Fruit fly (Drosophila melanogaster) whole organism, embryonic: ENCODE data around the gene Vav.
A peak's percentile ranks its signal among the peaks of the same experiment; 100 is the strongest.

Source experiments
- Ada2b ChIP-seq: fragments of 200-800 bp; sonication (Bioruptor generic); IDR thresholded peaks from 2 replicates; pipeline ENCODE4 v1.3.6; 2022; ENCODE audit warnings: missing biosample characterization, missing genetic modification characterization
- Atf6 ChIP-seq: fragments of 200-800 bp; sonication (Bioruptor generic); IDR thresholded peaks from 2 replicates; pipeline ENCODE4 v1.3.6; 2022; ENCODE audit warnings: missing biosample characterization, missing genetic modification characterization
- Bdp1 ChIP-seq: fragments of 200-800 bp; sonication (Bioruptor generic); optimal IDR thresholded peaks from 3 replicates; lab custom pipeline; 2016; ENCODE audit warnings: missing biosample characterization, missing genetic modification characterization
- CG10654 ChIP-seq: fragments of 200-800 bp; sonication (Bioruptor generic); optimal IDR thresholded peaks from 2 replicates; lab custom pipeline; 2016; ENCODE audit warnings: missing biosample characterization, missing genetic modification characterization
- CG11456 ChIP-seq: fragments of 200-800 bp; sonication (Bioruptor generic); IDR thresholded peaks from 3 replicates; pipeline ENCODE4 v1.3.6; 2022; ENCODE audit warnings: missing biosample characterization, missing genetic modification characterization
- CG11696 ChIP-seq: fragments of 200-800 bp; sonication (Bioruptor generic); IDR thresholded peaks from 2 replicates; pipeline ENCODE4 v1.3.6; 2022; ENCODE audit warnings: missing biosample characterization, missing genetic modification characterization
- CG13894 ChIP-seq: fragments of 200-800 bp; sonication (Bioruptor generic); optimal IDR thresholded peaks from 3 replicates; lab custom pipeline; 2018; ENCODE audit warnings: missing biosample characterization, mild to moderate bottlenecking, missing genetic modification characterization, moderate library complexity
- CG14050 ChIP-seq: fragments of 200-800 bp; sonication (Bioruptor generic); IDR thresholded peaks from 3 replicates; pipeline ENCODE4 v1.3.6; 2022; ENCODE audit warnings: missing biosample characterization, missing genetic modification characterization
- CG14965 ChIP-seq: fragments of 200-800 bp; sonication (Bioruptor generic); optimal IDR thresholded peaks from 2 replicates; lab custom pipeline; 2016; ENCODE audit warnings: missing biosample characterization, missing genetic modification characterization, borderline replicate concordance
- CG15073 ChIP-seq: fragments of 200-800 bp; sonication (Bioruptor generic); optimal IDR thresholded peaks from 2 replicates; lab custom pipeline; 2016; ENCODE audit warnings: missing biosample characterization, missing genetic modification characterization
- CG15269 ChIP-seq: fragments of 200-800 bp; sonication (Bioruptor generic); optimal IDR thresholded peaks from 2 replicates; lab custom pipeline; 2018; ENCODE audit warnings: missing biosample characterization, mild to moderate bottlenecking, missing genetic modification characterization, moderate library complexity
- CG16813 ChIP-seq: fragments of 200-800 bp; sonication (Bioruptor generic); IDR thresholded peaks from 3 replicates; pipeline ENCODE4 v1.3.6; 2022; ENCODE audit warnings: missing biosample characterization, missing genetic modification characterization; ENCODE audit not compliant: partially characterized antibody
- CG18476 ChIP-seq: fragments of 200-800 bp; sonication (Bioruptor generic); optimal IDR thresholded peaks from 2 replicates; lab custom pipeline; 2016; ENCODE audit warnings: missing biosample characterization, mild to moderate bottlenecking, missing genetic modification characterization
- CG18599 ChIP-seq: fragments of 200-800 bp; sonication (Bioruptor generic); optimal IDR thresholded peaks from 3 replicates; lab custom pipeline; 2017; ENCODE audit warnings: missing biosample characterization, missing genetic modification characterization, mild to moderate bottlenecking, moderate library complexity, missing genetic modification reagents
- CG2199 ChIP-seq: fragments of 200-800 bp; sonication (Bioruptor generic); IDR thresholded peaks from 3 replicates; pipeline ENCODE4 v1.3.6; 2022; ENCODE audit warnings: missing biosample characterization, missing genetic modification characterization
- CG32767 ChIP-seq: fragments of 200-800 bp; sonication (Bioruptor generic); IDR thresholded peaks from 2 replicates; pipeline ENCODE4 v1.3.6; 2022; ENCODE audit warnings: missing biosample characterization, missing genetic modification characterization
- CG4404 ChIP-seq: fragments of 200-800 bp; sonication (Bioruptor generic); IDR thresholded peaks from 2 replicates; pipeline ENCODE4 v1.3.6; 2022; ENCODE audit warnings: missing biosample characterization, missing genetic modification characterization
- CG4617 ChIP-seq: fragments of 200-800 bp; sonication (Bioruptor generic); optimal IDR thresholded peaks from 3 replicates; lab custom pipeline; 2016; ENCODE audit warnings: missing biosample characterization, missing genetic modification characterization, borderline replicate concordance
- CG7987 ChIP-seq: fragments of 200-800 bp; sonication (Bioruptor generic); optimal IDR thresholded peaks from 2 replicates; lab custom pipeline; 2018; ENCODE audit warnings: missing biosample characterization, mild to moderate bottlenecking, missing genetic modification characterization, moderate library complexity
- CG8359 ChIP-seq: fragments of 200-800 bp; sonication (Bioruptor generic); optimal IDR thresholded peaks from 2 replicates; lab custom pipeline; 2017; ENCODE audit warnings: missing biosample characterization, mild to moderate bottlenecking, missing genetic modification characterization, borderline replicate concordance
- CG9876 ChIP-seq: fragments of 200-800 bp; sonication (Bioruptor generic); optimal IDR thresholded peaks from 2 replicates; lab custom pipeline; 2016; ENCODE audit warnings: missing biosample characterization, missing genetic modification characterization
- CHES-1-like ChIP-seq: fragments of 200-800 bp; sonication (Bioruptor generic); optimal IDR thresholded peaks from 2 replicates; lab custom pipeline; 2016; ENCODE audit warnings: missing biosample characterization, missing genetic modification characterization
- HLH4C ChIP-seq: fragments of 200-800 bp; sonication (Bioruptor generic); IDR thresholded peaks from 3 replicates; pipeline ENCODE4 v1.3.6; 2022; ENCODE audit warnings: missing biosample characterization, missing genetic modification characterization; ENCODE audit not compliant: partially characterized antibody
- Med ChIP-seq: fragments of 200-800 bp; sonication (Bioruptor generic); peaks from one replicate; lab custom pipeline; 2016; ENCODE audit warnings: missing biosample characterization, missing genetic modification characterization, mild to moderate bottlenecking, inconsistent platforms, moderate library complexity
- Meics ChIP-seq: fragments of 200-800 bp; sonication (Bioruptor generic); optimal IDR thresholded peaks from 2 replicates; lab custom pipeline; 2017; ENCODE audit warnings: missing biosample characterization, mild to moderate bottlenecking, missing genetic modification characterization
- Mrtf ChIP-seq: fragments of 200-800 bp; sonication (Bioruptor generic); IDR thresholded peaks from 3 replicates; pipeline ENCODE4 v1.3.6; 2022; ENCODE audit warnings: missing biosample characterization, missing genetic modification characterization
- Ptx1 ChIP-seq: fragments of 200-800 bp; sonication (Bioruptor generic); IDR thresholded peaks from 2 replicates; pipeline ENCODE4 v1.3.6; 2022; ENCODE audit warnings: missing biosample characterization, missing genetic modification characterization
- Six4 ChIP-seq: fragments of 200-800 bp; sonication (Bioruptor generic); optimal IDR thresholded peaks from 2 replicates; lab custom pipeline; 2016; ENCODE audit warnings: missing biosample characterization, missing genetic modification characterization
- abd-A ChIP-seq: fragments of 200-800 bp; sonication (Bioruptor generic); optimal IDR thresholded peaks from 3 replicates; lab custom pipeline; 2019; ENCODE audit warnings: missing biosample characterization, mild to moderate bottlenecking, missing genetic modification characterization, moderate library complexity
- br ChIP-seq: fragments of >200 bp; optimal IDR thresholded peaks from 2 replicates; lab custom pipeline; 2017
- cato ChIP-seq: fragments of 200-800 bp; sonication (Bioruptor generic); optimal IDR thresholded peaks from 2 replicates; lab custom pipeline; 2016; ENCODE audit warnings: missing biosample characterization, missing genetic modification characterization, borderline replicate concordance
- caup ChIP-seq: fragments of 200-800 bp; sonication (Bioruptor generic); optimal IDR thresholded peaks from 3 replicates; lab custom pipeline; 2017; ENCODE audit warnings: missing biosample characterization, mild to moderate bottlenecking, missing genetic modification characterization, moderate library complexity; ENCODE audit not compliant: severe bottlenecking
- chinmo ChIP-seq: fragments of 200-800 bp; sonication (Bioruptor generic); IDR thresholded peaks from 4 replicates; pipeline ENCODE4 v1.3.6; 2022; ENCODE audit warnings: missing biosample characterization, missing genetic modification characterization; ENCODE audit not compliant: partially characterized antibody
- dan ChIP-seq: fragments of 200-800 bp; sonication (Bioruptor generic); IDR thresholded peaks from 2 replicates; pipeline ENCODE4 v1.3.6; 2022; ENCODE audit warnings: missing biosample characterization, missing genetic modification characterization
- emc ChIP-seq: fragments of 200-800 bp; sonication (Bioruptor generic); optimal IDR thresholded peaks from 2 replicates; lab custom pipeline; 2016; ENCODE audit warnings: missing biosample characterization, missing genetic modification characterization
- fd64A ChIP-seq: fragments of 200-800 bp; sonication (Bioruptor generic); optimal IDR thresholded peaks from 3 replicates; lab custom pipeline; 2018; ENCODE audit warnings: missing biosample characterization, mild to moderate bottlenecking, missing genetic modification characterization
- hkb ChIP-seq, 2 experiments: fragments of 200-800 bp in 1 of 2; fragments of >200 bp in 1 of 2; sonication (Bioruptor generic) in 1 of 2; IDR thresholded peaks in 1 of 2; optimal IDR thresholded peaks in 1 of 2; 2 replicates each; pipeline versions ENCODE4 v1.3.6 to Lab custom; 2017 to 2022; ENCODE audit warnings: missing biosample characterization in 1 of 2, missing genetic modification characterization in 1 of 2
- jigr1 ChIP-seq: fragments of 200-800 bp; sonication (Bioruptor generic); IDR thresholded peaks from 3 replicates; pipeline ENCODE4 v1.3.6; 2022; ENCODE audit warnings: missing biosample characterization, missing genetic modification characterization
- lov ChIP-seq, 2 experiments: fragments of 200-800 bp in 1 of 2; fragments of >200 bp in 1 of 2; sonication (Bioruptor generic) in 1 of 2; IDR thresholded peaks in 1 of 2; optimal IDR thresholded peaks in 1 of 2; 2 replicates in 1 of 2; 3 replicates in 1 of 2; pipeline versions ENCODE4 v1.3.6 to Lab custom; 2017 to 2022; ENCODE audit warnings: missing biosample characterization in 1 of 2, missing genetic modification characterization in 1 of 2
- nom ChIP-seq: fragments of 200-800 bp; sonication (Bioruptor generic); optimal IDR thresholded peaks from 2 replicates; lab custom pipeline; 2017; ENCODE audit warnings: missing biosample characterization, missing genetic modification characterization, mild to moderate bottlenecking, moderate library complexity, missing genetic modification reagents
- p53 ChIP-seq: fragments of 200-800 bp; sonication (Bioruptor generic); optimal IDR thresholded peaks from 2 replicates; lab custom pipeline; 2016; ENCODE audit warnings: missing biosample characterization, missing genetic modification characterization
- sens ChIP-seq: fragments of 200-800 bp; sonication (Bioruptor generic); peaks from one replicate; lab custom pipeline; 2016; ENCODE audit warnings: missing biosample characterization, missing genetic modification characterization
- sqz ChIP-seq: fragments of 200-800 bp; sonication (Bioruptor generic); optimal IDR thresholded peaks from 3 replicates; lab custom pipeline; 2018; ENCODE audit warnings: missing biosample characterization, mild to moderate bottlenecking, missing genetic modification characterization
- sr ChIP-seq: fragments of 200-800 bp; sonication (Bioruptor generic); IDR thresholded peaks from 3 replicates; pipeline ENCODE4 v1.3.6; 2022; ENCODE audit warnings: missing biosample characterization, missing genetic modification characterization
- vfl ChIP-seq: fragments of 200-800 bp; sonication (Bioruptor generic); optimal IDR thresholded peaks from 2 replicates; lab custom pipeline; 2016; ENCODE audit warnings: missing biosample characterization, missing genetic modification characterization
- zf30C ChIP-seq: fragments of 200-800 bp; sonication (Bioruptor generic); optimal IDR thresholded peaks from 3 replicates; lab custom pipeline; 2018; ENCODE audit warnings: missing biosample characterization, mild to moderate bottlenecking, missing genetic modification characterization
- zfh1 ChIP-seq: fragments of 200-800 bp; sonication (Bioruptor generic); IDR thresholded peaks from 3 replicates; pipeline ENCODE4 v1.3.6; 2022; ENCODE audit warnings: missing biosample characterization, missing genetic modification characterization

The Vav gene

DNA sequence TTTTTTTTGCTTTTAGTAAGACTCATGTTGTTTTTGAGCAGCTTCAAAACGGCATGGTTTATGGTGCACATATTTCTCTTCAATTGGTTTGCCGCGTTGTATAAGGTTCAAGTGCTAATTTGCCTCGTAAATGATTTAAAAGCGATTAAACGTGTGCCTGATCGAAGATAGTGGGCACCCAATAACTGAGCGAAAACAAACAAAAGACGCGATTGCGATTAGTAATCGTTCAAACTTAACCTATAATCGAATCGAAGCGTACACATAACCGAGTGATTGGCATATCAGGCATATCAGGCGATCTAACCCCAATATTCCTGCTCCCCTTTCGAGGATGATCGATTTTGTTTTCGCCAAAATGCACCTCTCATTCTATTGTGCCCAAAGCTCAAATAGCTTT, 32.4 kb downstream of the Vav start (continued):
- TF ChIP-seq p53 (GFP tag; lab: Kevin White, UChicago), result no peak
- no peak for TF ChIP-seq CG13894
- TF ChIP-seq Mrtf (GFP tag; lab: Robert Waterston, UW), result no peak

DNA sequence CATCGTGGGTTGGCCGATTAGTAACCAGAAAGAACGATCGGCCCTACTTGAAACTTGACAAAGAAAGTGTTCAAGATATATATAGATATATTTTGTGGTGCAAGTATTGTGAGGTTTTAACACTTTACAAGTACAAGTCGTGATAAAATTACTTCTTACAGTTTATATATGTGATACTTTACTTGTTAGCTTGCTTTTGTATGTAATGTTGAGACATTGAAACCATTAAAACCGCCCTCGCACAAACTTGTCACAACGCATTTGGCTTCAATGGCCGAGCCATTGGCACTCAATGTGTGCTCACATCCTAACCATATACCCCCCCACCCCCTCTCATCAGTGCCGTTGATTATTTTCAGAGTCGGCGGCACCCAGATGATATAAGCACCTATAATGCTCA, 33.3 kb downstream of the Vav start:
- TF ChIP-seq sqz (GFP tag; lab: Kevin White, UChicago) (no peak), Med (GFP tag; lab: Kevin White, UChicago) (peak; percentile 3), zf30C (GFP tag; lab: Kevin White, UChicago) (no peak), CG4404 (no peak), chinmo (0 out of 4 replicates have a peak, but pooled peaks have one; percentile 26), CG18476 (GFP tag; lab: Kevin White, UChicago) (peak; percentile 57), HLH4C (GFP tag; lab: Robert Waterston, UW) (no peak), CG4617 (GFP tag; lab: Kevin White, UChicago) (no peak), dan (GFP tag; lab: Robert Waterston, UW) (no peak), vfl (GFP tag; lab: Kevin White, UChicago) (no peak), CG11456 (GFP tag; lab: Robert Waterston, UW) (no peak), CG14050 (GFP tag; lab: Robert Waterston, UW) (no peak), abd-A (tag; lab: Kevin White, UChicago) (no peak), CG15073 (GFP tag; lab: Kevin White, UChicago) (no peak), jigr1 (no peak), cato (GFP tag; lab: Kevin White, UChicago) (no peak), Ptx1 (GFP tag; lab: Robert Waterston, UW) (no peak), zfh1 (GFP tag; lab: Robert Waterston, UW) (no peak), hkb (optimal IDR thresholded peaks at IDR 0.05; lab: Kevin White, UChicago) (peak; percentile 83), hkb (GFP tag; IDR thresholded peaks at IDR 0.05; lab: Robert Waterston, UW) (no peak), CG32767 (GFP tag; lab: Robert Waterston, UW) (no peak), CG18599 (GFP tag; lab: Kevin White, UChicago) (no peak), CG11696 (GFP tag; lab: Robert Waterston, UW) (no peak), sr (GFP tag; lab: Robert Waterston, UW) (0 out of 3 replicates have a peak, but pooled peaks have one; percentile 24), sens (GFP tag; lab: Kevin White, UChicago) (peak; percentile 23), Atf6 (0 out of 2 replicates have a peak, but pooled peaks have one; percentile 11), emc (GFP tag; lab: Kevin White, UChicago) (no peak), Bdp1 (no peak), CG9876 (GFP tag; lab: Kevin White, UChicago) (no peak), CHES-1-like (GFP tag; lab: Kevin White, UChicago) (no peak), Meics (GFP tag; lab: Kevin White, UChicago) (no peak), br (lab: Kevin White, UChicago) (no peak)

DNA sequence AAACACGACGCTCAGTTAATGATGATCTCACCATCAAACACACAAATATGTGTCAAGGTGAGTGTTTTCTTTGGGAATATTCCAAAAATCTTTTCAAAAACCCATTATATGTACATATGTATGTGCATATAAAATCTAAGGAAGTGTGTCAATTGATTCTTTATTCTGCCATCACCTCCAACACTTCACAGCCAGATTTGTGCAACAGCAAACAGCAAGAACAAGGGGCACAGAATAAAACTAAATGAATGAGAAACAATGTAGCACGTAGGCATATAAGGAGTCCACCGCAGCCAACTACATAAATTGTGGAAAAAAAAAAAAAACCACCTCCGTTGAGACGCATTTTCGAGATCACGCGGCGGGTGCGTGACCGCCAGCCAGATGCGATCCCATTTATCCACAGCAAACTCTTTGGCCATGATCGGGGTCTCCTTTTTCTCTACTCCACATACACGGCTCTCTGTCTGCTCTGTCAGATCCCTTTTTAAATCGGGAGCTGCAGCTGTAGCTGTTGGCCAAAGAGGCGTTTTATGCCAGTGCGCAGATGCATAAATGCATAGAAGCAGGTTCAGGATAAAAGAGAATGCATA, 34.3 kb downstream of the Vav start:
- TF ChIP-seq lov (optimal IDR thresholded peaks at IDR 0.05; lab: Kevin White, UChicago), result no peak
- TF ChIP-seq lov (GFP tag; IDR thresholded peaks at IDR 0.05; lab: Robert Waterston, UW), result no peak
- no peak for TF ChIP-seq CG18476 (GFP tag; lab: Kevin White, UChicago)
- no peak for TF ChIP-seq CG14965 (GFP tag; lab: Kevin White, UChicago)
- TF ChIP-seq Ada2b, result no peak
- TF ChIP-seq fd64A, result no peak
- TF ChIP-seq CG10654 (GFP tag; lab: Kevin White, UChicago), result no peak
- no peak for TF ChIP-seq Six4
- TF ChIP-seq sens (GFP tag; lab: Kevin White, UChicago), result peak; percentile 55
- TF ChIP-seq CG16813, result no peak
- TF ChIP-seq nom, result peak; percentile 20
- TF ChIP-seq CG15269 (tag; lab: Kevin White, UChicago), result no peak
- no peak for TF ChIP-seq caup (GFP tag; lab: Kevin White, UChicago)
- peak; percentile 90 for TF ChIP-seq CG7987 (GFP tag; lab: Kevin White, UChicago)
- no peak for TF ChIP-seq CG8359 (GFP tag; lab: Kevin White, UChicago)
- TF ChIP-seq emc (GFP tag; lab: Kevin White, UChicago), result no peak
- TF ChIP-seq CG2199 (GFP tag; lab: Robert Waterston, UW), result 0 out of 3 replicates have a peak, but pooled peaks have one; percentile 33
